Fruit fly (Drosophila melanogaster) whole organism, embryonic: ENCODE results near the gene CBP.

Source experiments
- Ada2b ChIP-seq: fragments of 200-800 bp; sonication (Bioruptor generic); IDR thresholded peaks from 2 replicates; pipeline ENCODE4 v1.3.6; 2022; ENCODE audit warnings: missing biosample characterization, missing genetic modification characterization
- BEAF-32 ChIP-seq: fragments of 200-800 bp; sonication (Bioruptor generic); optimal IDR thresholded peaks from 3 replicates; lab custom pipeline; 2017; ENCODE audit warnings: missing biosample characterization, missing genetic modification characterization, mild to moderate bottlenecking, moderate library complexity, missing genetic modification reagents
- CG10366 ChIP-seq: fragments of 200-800 bp; sonication (Bioruptor generic); IDR thresholded peaks from 2 replicates; pipeline ENCODE4 v1.3.6; 2022; ENCODE audit warnings: missing biosample characterization, missing genetic modification characterization
- CG10431 ChIP-seq: fragments of 200-800 bp; sonication (Bioruptor generic); optimal IDR thresholded peaks from 3 replicates; lab custom pipeline; 2018; ENCODE audit warnings: missing biosample characterization, mild to moderate bottlenecking, missing genetic modification characterization
- CG10543 ChIP-seq: fragments of 200-800 bp; sonication (Bioruptor generic); optimal IDR thresholded peaks from 3 replicates; lab custom pipeline; 2017; ENCODE audit warnings: missing biosample characterization, mild to moderate bottlenecking, missing genetic modification characterization, moderate library complexity
- CG12155 ChIP-seq: fragments of 200-800 bp; sonication (Bioruptor generic); optimal IDR thresholded peaks from 3 replicates; lab custom pipeline; 2016; ENCODE audit warnings: missing biosample characterization, missing genetic modification characterization
- CG12744 ChIP-seq: fragments of 200-800 bp; sonication (Bioruptor generic); optimal IDR thresholded peaks from 2 replicates; lab custom pipeline; 2016; ENCODE audit warnings: missing biosample characterization, missing genetic modification characterization
- CG13624 ChIP-seq: fragments of 200-800 bp; sonication (Bioruptor generic); optimal IDR thresholded peaks from 2 replicates; lab custom pipeline; 2016; ENCODE audit warnings: missing biosample characterization, missing genetic modification characterization
- CG13894 ChIP-seq: fragments of 200-800 bp; sonication (Bioruptor generic); optimal IDR thresholded peaks from 3 replicates; lab custom pipeline; 2018; ENCODE audit warnings: missing biosample characterization, mild to moderate bottlenecking, missing genetic modification characterization, moderate library complexity
- CG14667 ChIP-seq: fragments of 200-800 bp; sonication (Bioruptor generic); IDR thresholded peaks from 2 replicates; pipeline ENCODE4 v1.3.6; 2022; ENCODE audit warnings: missing biosample characterization, missing genetic modification characterization
- CG15479 ChIP-seq: fragments of 200-800 bp; sonication (Bioruptor generic); optimal IDR thresholded peaks from 3 replicates; lab custom pipeline; 2019; ENCODE audit warnings: missing biosample characterization, mild to moderate bottlenecking, missing genetic modification characterization, moderate library complexity
- CG17385 ChIP-seq: fragments of 200-800 bp; sonication (Bioruptor generic); optimal IDR thresholded peaks from 3 replicates; lab custom pipeline; 2018; ENCODE audit warnings: missing biosample characterization, mild to moderate bottlenecking, missing genetic modification characterization
- CG2202 ChIP-seq: fragments of 200-800 bp; sonication (Bioruptor generic); optimal IDR thresholded peaks from 2 replicates; lab custom pipeline; 2018; ENCODE audit warnings: missing biosample characterization, mild to moderate bottlenecking, missing genetic modification characterization
- CG31224 ChIP-seq: fragments of 200-800 bp; sonication (Bioruptor generic); IDR thresholded peaks from 2 replicates; pipeline ENCODE4 v1.3.6; 2022; ENCODE audit warnings: missing biosample characterization, missing genetic modification characterization
- CG31388 ChIP-seq: fragments of 200-800 bp; sonication (Bioruptor generic); optimal IDR thresholded peaks from 2 replicates; lab custom pipeline; 2016; ENCODE audit warnings: missing biosample characterization, missing genetic modification characterization
- CG3163 ChIP-seq: fragments of 200-800 bp; sonication (Bioruptor generic); optimal IDR thresholded peaks from 3 replicates; lab custom pipeline; 2016; ENCODE audit warnings: missing biosample characterization, missing genetic modification characterization
- CG3281 ChIP-seq: fragments of 200-800 bp; sonication (Bioruptor generic); optimal IDR thresholded peaks from 3 replicates; lab custom pipeline; 2017; ENCODE audit warnings: missing biosample characterization, mild to moderate bottlenecking, missing genetic modification characterization
- CG3407 ChIP-seq: fragments of 200-800 bp; sonication (Bioruptor generic); optimal IDR thresholded peaks from 2 replicates; lab custom pipeline; 2018; ENCODE audit warnings: missing biosample characterization, mild to moderate bottlenecking, missing genetic modification characterization
- CG34224 ChIP-seq: fragments of 200-800 bp; sonication (Bioruptor generic); IDR thresholded peaks from 3 replicates; pipeline ENCODE4 v1.3.6; 2022; ENCODE audit warnings: missing biosample characterization, missing genetic modification characterization; ENCODE audit not compliant: partially characterized antibody
- CG3726 ChIP-seq: fragments of 200-800 bp; sonication (Bioruptor generic); IDR thresholded peaks from 3 replicates; pipeline ENCODE4, ENCODE4 v1.3.6; 2022; ENCODE audit warnings: missing biosample characterization, missing genetic modification characterization
- CG4404 ChIP-seq: fragments of 200-800 bp; sonication (Bioruptor generic); IDR thresholded peaks from 2 replicates; pipeline ENCODE4 v1.3.6; 2022; ENCODE audit warnings: missing biosample characterization, missing genetic modification characterization
- CG4820 ChIP-seq: fragments of 200-800 bp; sonication (Bioruptor generic); optimal IDR thresholded peaks from 3 replicates; lab custom pipeline; 2016; ENCODE audit warnings: missing biosample characterization, missing genetic modification characterization
- CG5180 ChIP-seq: fragments of 200-800 bp; sonication (Bioruptor generic); optimal IDR thresholded peaks from 3 replicates; lab custom pipeline; 2017; ENCODE audit warnings: missing biosample characterization, missing genetic modification characterization, mild to moderate bottlenecking, moderate library complexity, missing genetic modification reagents
- CG6254 ChIP-seq: fragments of 200-800 bp; sonication (Bioruptor generic); optimal IDR thresholded peaks from 3 replicates; lab custom pipeline; 2017; ENCODE audit warnings: mild to moderate bottlenecking, missing biosample characterization, missing genetic modification reagents, missing genetic modification characterization
- CG8924 ChIP-seq: fragments of 200-800 bp; optimal IDR thresholded peaks from 3 replicates; lab custom pipeline; 2019; ENCODE audit warnings: missing biosample characterization, mild to moderate bottlenecking, missing genetic modification characterization, moderate library complexity
- Dfd ChIP-seq, 2 experiments: fragments of >200 bp; optimal IDR thresholded peaks; 2 replicates each; lab custom pipeline; 2017; ENCODE audit warnings: missing biosample characterization in 2 of 2, missing genetic modification characterization in 2 of 2
- Dip2 ChIP-seq: fragments of 200-800 bp; sonication (Bioruptor generic); IDR thresholded peaks from 2 replicates; pipeline ENCODE4 v1.3.6; 2022; ENCODE audit warnings: missing biosample characterization, missing genetic modification characterization
- HLH3B ChIP-seq: fragments of 200-800 bp; sonication (Bioruptor generic); IDR thresholded peaks from 2 replicates; pipeline ENCODE4 v1.3.6; 2022; ENCODE audit warnings: missing biosample characterization, missing genetic modification characterization
- HLH4C ChIP-seq: fragments of 200-800 bp; sonication (Bioruptor generic); IDR thresholded peaks from 3 replicates; pipeline ENCODE4 v1.3.6; 2022; ENCODE audit warnings: missing biosample characterization, missing genetic modification characterization; ENCODE audit not compliant: partially characterized antibody
- Hr51 ChIP-seq, 2 experiments: fragments of 200-800 bp; sonication (Bioruptor generic); optimal IDR thresholded peaks; 2 replicates in 1 of 2; 3 replicates in 1 of 2; lab custom pipeline; 2016 to 2018; ENCODE audit warnings: missing biosample characterization in 2 of 2, missing genetic modification characterization in 2 of 2, mild to moderate bottlenecking in 1 of 2, moderate library complexity in 1 of 2
- NFAT ChIP-seq: fragments of 200-800 bp; sonication (Bioruptor generic); IDR thresholded peaks from 2 replicates; pipeline ENCODE4 v1.3.6; 2022; ENCODE audit warnings: missing biosample characterization, missing genetic modification characterization
- NK7.1 ChIP-seq: fragments of 200-800 bp; sonication (Bioruptor generic); optimal IDR thresholded peaks from 3 replicates; lab custom pipeline; 2016; ENCODE audit warnings: missing biosample characterization, missing genetic modification characterization
- Rx ChIP-seq: fragments of 200-800 bp; sonication (Bioruptor generic); IDR thresholded peaks from 2 replicates; pipeline ENCODE4 v1.3.6; 2022; ENCODE audit warnings: missing biosample characterization, missing genetic modification characterization
- Ssrp ChIP-seq: fragments of 200-800 bp; sonication (Bioruptor generic); optimal IDR thresholded peaks from 2 replicates; lab custom pipeline; 2018; ENCODE audit warnings: missing biosample characterization, mild to moderate bottlenecking, missing genetic modification characterization, moderate library complexity
- Usf ChIP-seq: fragments of 200-800 bp; sonication (Bioruptor generic); optimal IDR thresholded peaks from 2 replicates; lab custom pipeline; 2017; ENCODE audit warnings: missing genotype, missing biosample characterization, missing genetic modification characterization
- da ChIP-seq: fragments of 200-800 bp; sonication (Bioruptor generic); optimal IDR thresholded peaks from 2 replicates; lab custom pipeline; 2016; ENCODE audit warnings: missing biosample characterization, missing genetic modification characterization
- esg ChIP-seq: fragments of 200-800 bp; sonication (Bioruptor generic); conservative IDR thresholded peaks from 2 replicates; pipeline ENCODE4 v1.3.6; 2022; ENCODE audit warnings: missing biosample characterization, missing genetic modification characterization
- gt ChIP-seq: fragments of 200-800 bp; sonication (Bioruptor generic); IDR thresholded peaks from 2 replicates; pipeline ENCODE4 v1.3.6; 2022; ENCODE audit warnings: missing biosample characterization, missing genetic modification characterization
- ind ChIP-seq: fragments of 200-800 bp; sonication (Bioruptor generic); optimal IDR thresholded peaks from 3 replicates; lab custom pipeline; 2016; ENCODE audit warnings: missing biosample characterization, missing genetic modification characterization
- kni ChIP-seq: fragments of 200-800 bp; sonication (Bioruptor generic); optimal IDR thresholded peaks from 3 replicates; lab custom pipeline; 2017; ENCODE audit warnings: mild to moderate bottlenecking, missing biosample characterization, missing genetic modification reagents, missing genetic modification characterization
- pnt ChIP-seq: fragments of 200-800 bp; sonication (Bioruptor generic); optimal IDR thresholded peaks from 3 replicates; lab custom pipeline; 2016; ENCODE audit warnings: missing biosample characterization, missing genetic modification characterization
- ro ChIP-seq: fragments of 200-800 bp; sonication (Bioruptor generic); IDR thresholded peaks from 2 replicates; pipeline ENCODE4 v1.3.6; 2022; ENCODE audit warnings: missing biosample characterization, missing genetic modification characterization
- sens-2 ChIP-seq: fragments of 200-800 bp; sonication (Bioruptor generic); IDR thresholded peaks from 2 replicates; pipeline ENCODE4 v1.3.6; 2022; ENCODE audit warnings: missing biosample characterization, missing genetic modification characterization
- usp ChIP-seq: fragments of >200 bp; optimal IDR thresholded peaks from 2 replicates; lab custom pipeline; 2017; ENCODE audit warnings: missing biosample characterization, missing genetic modification characterization
- vfl ChIP-seq: fragments of 200-800 bp; sonication (Bioruptor generic); optimal IDR thresholded peaks from 2 replicates; lab custom pipeline; 2016; ENCODE audit warnings: missing biosample characterization, missing genetic modification characterization
- wdn ChIP-seq: fragments of 200-800 bp; sonication (Bioruptor generic); IDR thresholded peaks from 2 replicates; pipeline ENCODE4 v1.3.6; 2022; ENCODE audit warnings: missing biosample characterization, missing genetic modification characterization
- z ChIP-seq: fragments of 200-800 bp; sonication (Bioruptor generic); IDR thresholded peaks from 3 replicates; pipeline ENCODE4 v1.3.6; 2022; ENCODE audit warnings: missing biosample characterization, missing genetic modification characterization
- zen2 ChIP-seq: fragments of 200-800 bp; sonication (Bioruptor generic); IDR thresholded peaks from 3 replicates; pipeline ENCODE4 v1.3.6; 2022; ENCODE audit warnings: missing biosample characterization, missing genetic modification characterization; ENCODE audit not compliant: partially characterized antibody
- zf30C ChIP-seq: fragments of 200-800 bp; sonication (Bioruptor generic); optimal IDR thresholded peaks from 3 replicates; lab custom pipeline; 2018; ENCODE audit warnings: missing biosample characterization, mild to moderate bottlenecking, missing genetic modification characterization
- zfh2 ChIP-seq: fragments of 200-800 bp; sonication (Bioruptor generic); optimal IDR thresholded peaks from 2 replicates; lab custom pipeline; 2016; ENCODE audit warnings: missing biosample characterization, missing genetic modification characterization

CBP gene

DNA sequence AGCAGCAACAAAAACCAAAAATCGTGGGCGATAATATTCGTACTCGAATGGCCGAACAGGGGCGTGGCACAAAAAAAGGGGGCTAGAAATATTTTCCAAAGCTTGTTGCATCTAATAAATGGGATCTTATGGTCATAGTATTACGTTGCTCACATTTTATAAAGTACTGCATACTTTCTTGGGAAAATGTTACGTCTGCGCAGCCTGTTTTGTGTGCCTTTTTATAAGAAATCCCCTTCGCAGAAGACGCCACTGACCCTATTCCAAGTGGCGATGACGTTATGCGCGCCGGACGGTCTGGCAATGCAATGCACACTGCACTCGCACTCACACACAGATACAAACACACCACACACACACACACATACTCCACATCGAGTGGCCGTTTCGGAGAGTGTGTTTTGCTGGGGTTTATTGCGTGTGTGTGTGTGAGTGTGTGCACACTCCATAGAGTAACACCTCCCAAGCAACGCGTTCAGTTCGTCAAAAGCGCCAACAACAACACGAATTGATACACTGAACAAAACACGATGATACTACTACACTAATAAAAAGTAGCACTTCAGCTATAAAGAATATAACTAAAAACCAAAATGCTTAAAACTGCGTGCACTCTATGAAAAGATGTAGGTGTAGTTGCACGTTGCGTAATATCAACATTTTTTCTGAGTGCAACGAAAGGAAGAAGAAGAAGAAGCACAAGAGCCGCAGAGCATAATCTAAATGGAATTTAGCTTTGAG lies 43.8 kb upstream of the CBP start (continued):
- TF ChIP-seq CG10543 = peak; percentile 46
- TF ChIP-seq usp (GFP tag; lab: Kevin White, UChicago) = no peak
- peak; percentile 78 for TF ChIP-seq ind (GFP tag; lab: Kevin White, UChicago)
- TF ChIP-seq CG12744 (GFP tag; lab: Kevin White, UChicago) = peak; percentile 63
- peak; percentile 48 for TF ChIP-seq CG13624
- peak; percentile 44 for TF ChIP-seq CG31224 (GFP tag; lab: Robert Waterston, UW)
- TF ChIP-seq Dip2 (GFP tag; lab: Robert Waterston, UW) = no peak
- peak; percentile 87 for TF ChIP-seq CG4404 (GFP tag; lab: Robert Waterston, UW)
- TF ChIP-seq CG15479 (GFP tag; lab: Kevin White, UChicago) = no peak
- peak; percentile 86 for TF ChIP-seq CG3726
- TF ChIP-seq wdn (GFP tag; lab: Robert Waterston, UW) = peak; percentile 48; the same call in 1 of the 2 replicates
- peak; percentile 36 for TF ChIP-seq CG3163 (GFP tag; lab: Kevin White, UChicago)
- peak; percentile 41; the same call in 1 of the 2 replicates for TF ChIP-seq ro (GFP tag; lab: Robert Waterston, UW)
- no peak for TF ChIP-seq CG3281 (GFP tag; lab: Kevin White, UChicago)
- peak; percentile 62 to 81 for TF ChIP-seq Hr51 (GFP tag; optimal IDR thresholded peaks at IDR 0.05; lab: Kevin White, UChicago)
- TF ChIP-seq CG31388 (GFP tag; lab: Kevin White, UChicago) = peak; percentile 34
- peak; percentile 83 for TF ChIP-seq z (GFP tag; lab: Robert Waterston, UW)
- no peak for TF ChIP-seq BEAF-32 (GFP tag; lab: Kevin White, UChicago)
- peak; percentile 73 for TF ChIP-seq gt
- peak; percentile 78 for TF ChIP-seq CG8924 (tag; lab: Kevin White, UChicago)
- TF ChIP-seq CG34224 (GFP tag; lab: Robert Waterston, UW) = no peak
- peak; percentile 52 for TF ChIP-seq kni (GFP tag; lab: Kevin White, UChicago)
- TF ChIP-seq esg = peak; percentile 80
- peak; percentile 10 for TF ChIP-seq da
- TF ChIP-seq CG13894 (tag; lab: Kevin White, UChicago) = no peak
- TF ChIP-seq CG6254 = peak; percentile 73
- TF ChIP-seq pnt = peak; percentile 88
- no peak for TF ChIP-seq HLH4C
- TF ChIP-seq Rx (GFP tag; lab: Robert Waterston, UW) = peak; percentile 88
- TF ChIP-seq sens-2 (GFP tag; lab: Robert Waterston, UW) = peak; percentile 78
- peak; percentile 83 for TF ChIP-seq CG2202
- TF ChIP-seq NK7.1 (GFP tag; lab: Kevin White, UChicago) = peak; percentile 83
- no peak for TF ChIP-seq zen2
- peak; percentile 75 for TF ChIP-seq CG14667 (GFP tag; lab: Robert Waterston, UW)
- TF ChIP-seq CG4820 (GFP tag; lab: Kevin White, UChicago) = peak; percentile 84
- peak; percentile 25 for TF ChIP-seq CG10431 (GFP tag; lab: Kevin White, UChicago)
- peak; percentile 34 for TF ChIP-seq CG12155 (GFP tag; lab: Kevin White, UChicago)
- peak; percentile 67 for TF ChIP-seq Ada2b (GFP tag; lab: Robert Waterston, UW)
- TF ChIP-seq Dfd (GFP tag; optimal IDR thresholded peaks at IDR 0.05; lab: Kevin White, UChicago) = no peak
- TF ChIP-seq zf30C = peak; percentile 95
- TF ChIP-seq CG5180 (GFP tag; lab: Kevin White, UChicago) = peak; percentile 46
- peak; percentile 89 for TF ChIP-seq Ssrp (tag; lab: Kevin White, UChicago)
- TF ChIP-seq HLH3B (GFP tag; lab: Robert Waterston, UW) = peak; percentile 89
- peak; percentile 34; the same call in 1 of the 2 replicates for TF ChIP-seq NFAT (GFP tag; lab: Robert Waterston, UW)
- no peak for TF ChIP-seq vfl (GFP tag; lab: Kevin White, UChicago)
- TF ChIP-seq CG3407 (GFP tag; lab: Kevin White, UChicago) = peak; percentile 82
- TF ChIP-seq zfh2 (GFP tag; lab: Kevin White, UChicago) = peak; percentile 6
- peak; percentile 84 for TF ChIP-seq CG10366 (GFP tag; lab: Robert Waterston, UW)
- TF ChIP-seq Usf (GFP tag; lab: Kevin White, UChicago) = peak; percentile 68
- TF ChIP-seq CG17385 (GFP tag; lab: Kevin White, UChicago) = peak; percentile 90
